Worm (Caenorhabditis elegans) whole organism, mixed stage, embryonic: ENCODE measurements around the gene che-6.

Experiments
- M03D4.4 ChIP-seq: sonication (generic microtip); optimal IDR thresholded peaks from 2 replicates; lab custom pipeline; 2017; ENCODE audit warnings: mild to moderate bottlenecking, missing genetic modification characterization, missing compliant biosample characterization
- bed-3 ChIP-seq: fragments of 200-800 bp; sonication (Bioruptor generic); optimal IDR thresholded peaks from 3 replicates; lab custom pipeline; 2018; ENCODE audit warnings: mild to moderate bottlenecking, missing genetic modification characterization, moderate library complexity, missing compliant biosample characterization
- blmp-1 ChIP-seq: fragments of 150-350 bp; optimal IDR thresholded peaks from 2 replicates; lab custom pipeline; 2014; ENCODE audit warnings: missing biosample characterization, missing genetic modification characterization
- ceh-39 ChIP-seq: fragments of 150-350 bp; optimal IDR thresholded peaks from 2 replicates; lab custom pipeline; 2014; ENCODE audit warnings: missing biosample characterization, missing genetic modification characterization
- ces-1 ChIP-seq: fragments of 150-350 bp; optimal IDR thresholded peaks from 2 replicates; lab custom pipeline; 2014; ENCODE audit warnings: missing biosample characterization, missing genetic modification reagents, missing genetic modification characterization
- drap-1 ChIP-seq: fragments of 200-800 bp; sonication (Bioruptor generic); optimal IDR thresholded peaks from 3 replicates; lab custom pipeline; 2018; ENCODE audit warnings: mild to moderate bottlenecking, missing genetic modification characterization, missing compliant biosample characterization
- elt-1 ChIP-seq: sonication (generic microtip); optimal IDR thresholded peaks from 2 replicates; lab custom pipeline; 2017; ENCODE audit warnings: missing genetic modification characterization, mild to moderate bottlenecking, missing compliant biosample characterization, antibody characterized with exemption, moderate library complexity, borderline replicate concordance; ENCODE audit not compliant: insufficient read depth
- ham-2 ChIP-seq: fragments of 200-800 bp; sonication (Bioruptor generic); optimal IDR thresholded peaks from 2 replicates; lab custom pipeline; 2018; ENCODE audit warnings: mild to moderate bottlenecking, missing genetic modification characterization, missing compliant biosample characterization
- hlh-1 ChIP-seq: fragments of 150-350 bp; optimal IDR thresholded peaks from 2 replicates; lab custom pipeline; 2014; ENCODE audit warnings: missing biosample characterization, missing genetic modification reagents, missing genetic modification characterization
- lin-13 ChIP-seq: fragments of 150-350 bp; optimal IDR thresholded peaks from 2 replicates; lab custom pipeline; 2014; ENCODE audit warnings: missing biosample characterization, missing genetic modification characterization
- lin-32 ChIP-seq: fragments of 200-800 bp; sonication (Bioruptor generic); optimal IDR thresholded peaks from 2 replicates; lab custom pipeline; 2018; ENCODE audit warnings: mild to moderate bottlenecking, missing genetic modification characterization, missing compliant biosample characterization
- lsy-2 ChIP-seq: fragments of 150-350 bp; optimal IDR thresholded peaks from 2 replicates; lab custom pipeline; 2014; ENCODE audit warnings: missing biosample characterization, missing genetic modification characterization
- mab-5 ChIP-seq: fragments of 150-350 bp; optimal IDR thresholded peaks from 2 replicates; lab custom pipeline; 2014; ENCODE audit warnings: missing biosample characterization, missing genetic modification characterization
- mep-1 ChIP-seq: fragments of 150-350 bp; optimal IDR thresholded peaks from 2 replicates; lab custom pipeline; 2017; ENCODE audit warnings: missing biosample characterization, missing genetic modification reagents, missing genetic modification characterization, inconsistent platforms
- mls-2 ChIP-seq: sonication (generic microtip); optimal IDR thresholded peaks from 2 replicates; lab custom pipeline; 2016; ENCODE audit warnings: mild to moderate bottlenecking, missing genetic modification characterization, moderate library complexity, missing compliant biosample characterization
- nhr-12 ChIP-seq: fragments of 150-350 bp; optimal IDR thresholded peaks from 2 replicates; lab custom pipeline; 2014; ENCODE audit warnings: missing biosample characterization, missing genetic modification characterization
- nhr-237 ChIP-seq: fragments of 150-350 bp; optimal IDR thresholded peaks from 2 replicates; lab custom pipeline; 2014; ENCODE audit warnings: missing biosample characterization, missing genetic modification characterization
- nhr-76 ChIP-seq: sonication (generic microtip); optimal IDR thresholded peaks from 2 replicates; lab custom pipeline; 2017; ENCODE audit warnings: missing biosample characterization, missing genetic modification characterization
- pha-4 ChIP-seq: fragments of 150-350 bp; optimal IDR thresholded peaks from 2 replicates; lab custom pipeline; 2018; ENCODE audit warnings: missing biosample characterization, missing genetic modification reagents, missing genetic modification characterization
- sem-2 ChIP-seq: fragments of 200-800 bp; sonication (Bioruptor generic); optimal IDR thresholded peaks from 2 replicates; lab custom pipeline; 2018; ENCODE audit warnings: mild to moderate bottlenecking, missing genetic modification characterization, missing compliant biosample characterization
- snpc-4 ChIP-seq: fragments of 150-350 bp; optimal IDR thresholded peaks from 2 replicates; lab custom pipeline; 2014; ENCODE audit warnings: missing biosample characterization, missing genetic modification characterization
- tbx-8 ChIP-seq: fragments of 200-800 bp; sonication (Bioruptor generic); optimal IDR thresholded peaks from 2 replicates; lab custom pipeline; 2018; ENCODE audit warnings: mild to moderate bottlenecking, missing genetic modification characterization, moderate library complexity, missing compliant biosample characterization
- unc-120 ChIP-seq: sonication (generic microtip); optimal IDR thresholded peaks from 2 replicates; lab custom pipeline; 2017; ENCODE audit warnings: missing genetic modification characterization, missing compliant biosample characterization; ENCODE audit not compliant: poor library complexity, severe bottlenecking
- unc-39 ChIP-seq: fragments of 150-350 bp; optimal IDR thresholded peaks from 2 replicates; lab custom pipeline; 2014; ENCODE audit warnings: missing biosample characterization, missing genetic modification characterization
- zip-8 ChIP-seq: fragments of 150-350 bp; optimal IDR thresholded peaks from 2 replicates; lab custom pipeline; 2014; ENCODE audit warnings: missing biosample characterization, missing genetic modification characterization
- ztf-11 ChIP-seq: fragments of 150-350 bp; optimal IDR thresholded peaks from 2 replicates; lab custom pipeline; 2014; ENCODE audit warnings: missing biosample characterization, missing genetic modification characterization

Gene che-6

ce11 chrIV:2077159-2077835, 33.9 kb downstream of the che-6 start:
- no peak for TF ChIP-seq hlh-1 (tag; lab: Kevin White, UChicago)
- peak; percentile 65 for TF ChIP-seq ces-1 (GFP tag; lab: Kevin White, UChicago)

- peak; percentile 24 for TF ChIP-seq ces-1 (GFP tag; lab: Kevin White, UChicago)
- no peak for TF ChIP-seq drap-1 (GFP tag; lab: Kevin White, UChicago)
- TF ChIP-seq lin-13 (tag; lab: Kevin White, UChicago): no peak
- TF ChIP-seq mab-5: no peak
- TF ChIP-seq elt-1 (tag; lab: Kevin White, UChicago): no peak
- no peak for TF ChIP-seq ztf-11
- no peak for TF ChIP-seq mls-2 (tag; lab: Kevin White, UChicago)
- no peak for TF ChIP-seq blmp-1
Observed at ce11 chrIV:2065895-2066294, 45.3 kb downstream of the che-6 start, which contains the start of gene arrd-26. TSS of gene arrd-26 (plus strand) at chrIV:2066195.

DNA sequence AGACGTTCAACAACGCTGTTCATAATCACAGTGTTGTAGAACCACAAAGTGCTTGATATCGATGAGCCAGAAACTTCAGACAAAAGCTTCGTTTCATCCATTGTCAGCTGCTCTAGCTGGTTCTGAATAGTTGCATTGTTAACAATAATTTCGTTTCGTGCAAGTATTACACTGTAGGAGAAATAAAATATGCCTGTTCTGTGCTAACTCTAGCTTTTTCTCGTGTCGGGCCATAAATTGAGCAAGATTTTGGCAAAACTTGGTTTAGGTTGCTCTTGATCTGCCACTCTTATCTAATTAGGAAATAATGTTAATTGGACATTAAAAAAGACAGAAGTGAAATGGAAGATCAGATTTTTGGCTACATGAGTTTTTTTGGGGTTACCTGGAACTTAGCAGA, 52.2 kb downstream of the che-6 start, which contains the start of gene R05C11.2:
Gene R05C11.2, minus strand, starts transcription at position 101 of the 400 bp plus-strand sequence.
- TF ChIP-seq ztf-11: no peak
- no peak for TF ChIP-seq ceh-39 (tag; lab: Kevin White, UChicago)
- TF ChIP-seq ces-1 (GFP tag; lab: Kevin White, UChicago): no peak
- TF ChIP-seq snpc-4 (tag; lab: Kevin White, UChicago): no peak
- no peak for TF ChIP-seq elt-1 (tag; lab: Kevin White, UChicago)
- no peak for TF ChIP-seq mab-5
- TF ChIP-seq nhr-12 (tag; lab: Kevin White, UChicago): no peak
- TF ChIP-seq M03D4.4 (tag; lab: Kevin White, UChicago): no peak
- TF ChIP-seq zip-8 (tag; lab: Kevin White, UChicago): no peak
- TF ChIP-seq nhr-237 (tag; lab: Kevin White, UChicago): no peak
- no peak for TF ChIP-seq mls-2 (tag; lab: Kevin White, UChicago)
- TF ChIP-seq tbx-8 (GFP tag; lab: Kevin White, UChicago): no peak
- no peak for TF ChIP-seq lin-32
- TF ChIP-seq lsy-2 (tag; lab: Kevin White, UChicago): no peak
- TF ChIP-seq, all 35 proteins: peak for 0

DNA sequence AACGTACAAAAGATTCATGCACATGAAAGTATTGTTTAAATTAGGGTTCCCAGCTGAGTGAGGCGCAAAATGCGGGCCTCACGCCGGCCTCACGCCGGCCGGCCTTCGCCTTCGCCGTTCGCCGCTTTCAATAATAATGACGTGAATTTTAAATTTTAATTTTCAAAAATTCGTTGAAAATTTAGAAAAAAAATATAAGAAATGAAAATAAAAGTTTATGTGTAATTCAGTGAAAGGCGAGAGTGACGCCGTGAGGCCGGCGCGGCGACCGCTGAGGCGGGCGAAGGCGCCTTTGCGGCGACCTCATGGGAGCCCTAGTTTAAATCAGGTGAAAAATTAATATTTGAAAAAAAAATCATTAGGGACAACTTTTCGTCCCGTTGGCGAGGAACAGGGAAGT, 53.7 kb downstream of the che-6 start:
- TF ChIP-seq pha-4 (no peak), nhr-12 (tag; lab: Kevin White, UChicago) (no peak), lsy-2 (tag; lab: Kevin White, UChicago) (no peak), mab-5 (no peak), unc-39 (tag; lab: Kevin White, UChicago) (no peak), lin-32 (no peak), M03D4.4 (tag; lab: Kevin White, UChicago) (no peak), ztf-11 (no peak), drap-1 (GFP tag; lab: Kevin White, UChicago) (no peak), nhr-76 (tag; lab: Kevin White, UChicago) (no peak), nhr-237 (tag; lab: Kevin White, UChicago) (no peak), zip-8 (tag; lab: Kevin White, UChicago) (no peak), mls-2 (tag; lab: Kevin White, UChicago) (no peak), tbx-8 (GFP tag; lab: Kevin White, UChicago) (no peak), bed-3 (GFP tag; lab: Kevin White, UChicago) (no peak), unc-120 (tag; lab: Kevin White, UChicago) (no peak), mep-1 (no peak), blmp-1 (no peak), sem-2 (GFP tag; lab: Kevin White, UChicago) (no peak), ham-2 (GFP tag; lab: Kevin White, UChicago) (no peak)
